Fruit fly (Drosophila melanogaster) whole organism, prepupa: ENCODE results near the gene Acp29AB.

ENCODE experiments used
- CG10631 ChIP-seq: fragments of 200-800 bp; sonication (Bioruptor generic); optimal IDR thresholded peaks from 2 replicates; lab custom pipeline; 2016; ENCODE audit warnings: missing biosample characterization, missing genetic modification characterization
- CG10669 ChIP-seq: fragments of 200-800 bp; sonication (Bioruptor generic); optimal IDR thresholded peaks from 3 replicates; lab custom pipeline; 2018; ENCODE audit warnings: missing biosample characterization, mild to moderate bottlenecking, missing genetic modification characterization, moderate library complexity
- CG11294 ChIP-seq: fragments of 200-800 bp; sonication (Bioruptor generic); IDR thresholded peaks from 2 replicates; pipeline ENCODE4 v1.3.6; 2022; ENCODE audit warnings: missing biosample characterization, missing genetic modification characterization
- CG11762 ChIP-seq: fragments of 200-800 bp; sonication (Bioruptor generic); optimal IDR thresholded peaks from 3 replicates; lab custom pipeline; 2016; ENCODE audit warnings: missing biosample characterization, missing genetic modification characterization; ENCODE audit not compliant: insufficient read depth
- CG15336 ChIP-seq: fragments of 200-800 bp; sonication (Bioruptor generic); IDR thresholded peaks from 2 replicates; pipeline ENCODE4 v1.3.6; 2022; ENCODE audit warnings: missing biosample characterization, missing genetic modification characterization
- CG3032 ChIP-seq: fragments of 200-800 bp; optimal IDR thresholded peaks from 2 replicates; lab custom pipeline; 2019; ENCODE audit warnings: missing biosample characterization, mild to moderate bottlenecking, missing genetic modification characterization, moderate library complexity
- CG34406 ChIP-seq: fragments of 200-800 bp; sonication (Bioruptor generic); optimal IDR thresholded peaks from 3 replicates; lab custom pipeline; 2016; ENCODE audit warnings: missing biosample characterization, missing genetic modification characterization
- CG3919 ChIP-seq: fragments of 200-800 bp; sonication (Bioruptor generic); optimal IDR thresholded peaks from 3 replicates; lab custom pipeline; 2016; ENCODE audit warnings: missing biosample characterization, missing genetic modification characterization
- CG6163 ChIP-seq: fragments of 200-800 bp; sonication (Bioruptor generic); IDR thresholded peaks from 3 replicates; pipeline ENCODE4 v1.3.6; 2022; ENCODE audit warnings: missing biosample characterization, missing genetic modification characterization
- CG6808 ChIP-seq: fragments of 200-800 bp; sonication (Bioruptor generic); optimal IDR thresholded peaks from 3 replicates; lab custom pipeline; 2017; ENCODE audit warnings: missing biosample characterization, missing genetic modification characterization, mild to moderate bottlenecking, moderate library complexity, missing genetic modification reagents
- CG6854 ChIP-seq: fragments of 200-800 bp; sonication (Bioruptor generic); optimal IDR thresholded peaks from 2 replicates; lab custom pipeline; 2017; ENCODE audit warnings: missing biosample characterization, mild to moderate bottlenecking, missing genetic modification characterization
- CG9139 ChIP-seq: fragments of 200-800 bp; sonication (Bioruptor generic); optimal IDR thresholded peaks from 3 replicates; lab custom pipeline; 2017; ENCODE audit warnings: missing biosample characterization, mild to moderate bottlenecking, missing genetic modification characterization
- Eip75B ChIP-seq: fragments of 200-800 bp; sonication (Bioruptor generic); optimal IDR thresholded peaks from 3 replicates; lab custom pipeline; 2016; ENCODE audit warnings: missing biosample characterization, missing genetic modification characterization
- Eip78C ChIP-seq: fragments of 200-800 bp; sonication (Bioruptor generic); peaks from one replicate; lab custom pipeline; 2016; ENCODE audit warnings: missing biosample characterization, missing genetic modification characterization
- Ets96B ChIP-seq: fragments of 200-800 bp; optimal IDR thresholded peaks from 2 replicates; lab custom pipeline; 2019; ENCODE audit warnings: missing biosample characterization, mild to moderate bottlenecking, missing genetic modification characterization, moderate library complexity
- Hr38 ChIP-seq: sonication (Bioruptor generic); optimal IDR thresholded peaks from 2 replicates; lab custom pipeline; 2016; ENCODE audit warnings: missing biosample characterization, missing genetic modification characterization
- Hr39 ChIP-seq: fragments of 200-800 bp; sonication (Bioruptor generic); optimal IDR thresholded peaks from 2 replicates; lab custom pipeline; 2016; ENCODE audit warnings: missing biosample characterization, missing genetic modification characterization
- Hr4 ChIP-seq: fragments of 200-800 bp; sonication (Bioruptor generic); optimal IDR thresholded peaks from 3 replicates; lab custom pipeline; 2016; ENCODE audit warnings: missing biosample characterization, missing genetic modification characterization
- Met ChIP-seq: fragments of 200-800 bp; sonication (Bioruptor generic); optimal IDR thresholded peaks from 3 replicates; lab custom pipeline; 2016; ENCODE audit warnings: missing biosample characterization, missing genetic modification characterization
- Sox102F ChIP-seq: fragments of 200-800 bp; sonication (Bioruptor generic); optimal IDR thresholded peaks from 2 replicates; lab custom pipeline; 2016; ENCODE audit warnings: missing biosample characterization, mild to moderate bottlenecking, missing genetic modification characterization
- Sox14 ChIP-seq: fragments of 200-800 bp; sonication (Bioruptor generic); optimal IDR thresholded peaks from 3 replicates; lab custom pipeline; 2016; ENCODE audit warnings: missing biosample characterization, missing genetic modification characterization
- Sox15 ChIP-seq: fragments of 200-800 bp; sonication (Bioruptor generic); optimal IDR thresholded peaks from 3 replicates; lab custom pipeline; 2016; ENCODE audit warnings: missing biosample characterization, missing genetic modification characterization
- achi ChIP-seq: fragments of 200-800 bp; sonication (Bioruptor generic); optimal IDR thresholded peaks from 3 replicates; lab custom pipeline; 2016; ENCODE audit warnings: missing biosample characterization, missing genetic modification characterization
- acj6 ChIP-seq: fragments of 200-800 bp; sonication (Bioruptor generic); optimal IDR thresholded peaks from 3 replicates; lab custom pipeline; 2016; ENCODE audit warnings: missing biosample characterization, missing genetic modification characterization
- dac ChIP-seq: fragments of 200-800 bp; sonication (Bioruptor generic); optimal IDR thresholded peaks from 2 replicates; lab custom pipeline; 2017; ENCODE audit warnings: missing biosample characterization, mild to moderate bottlenecking, missing genetic modification characterization
- dsx ChIP-seq: fragments of 200-800 bp; optimal IDR thresholded peaks from 3 replicates; lab custom pipeline; 2019; ENCODE audit warnings: missing biosample characterization, mild to moderate bottlenecking, missing genetic modification characterization, moderate library complexity; ENCODE audit not compliant: poor library complexity, severe bottlenecking
- esn ChIP-seq: fragments of 200-800 bp; sonication (Bioruptor generic); optimal IDR thresholded peaks from 2 replicates; lab custom pipeline; 2016; ENCODE audit warnings: missing biosample characterization, mild to moderate bottlenecking, missing genetic modification characterization, moderate library complexity
- fd59A ChIP-seq: fragments of 200-800 bp; sonication (Bioruptor generic); optimal IDR thresholded peaks from 2 replicates; lab custom pipeline; 2017; ENCODE audit warnings: missing biosample characterization, mild to moderate bottlenecking, missing genetic modification characterization, missing genetic modification reagents
- fkh ChIP-seq: fragments of 200-800 bp; sonication (Bioruptor generic); optimal IDR thresholded peaks from 3 replicates; lab custom pipeline; 2017; ENCODE audit warnings: missing biosample characterization, mild to moderate bottlenecking, missing genetic modification characterization, moderate library complexity
- net ChIP-seq: fragments of 200-800 bp; sonication (Bioruptor generic); optimal IDR thresholded peaks from 3 replicates; lab custom pipeline; 2016; ENCODE audit warnings: missing biosample characterization, missing genetic modification characterization
- pdm3 ChIP-seq: fragments of 200-800 bp; sonication (Bioruptor generic); optimal IDR thresholded peaks from 3 replicates; lab custom pipeline; 2016; ENCODE audit warnings: missing biosample characterization, missing genetic modification characterization
- spab ChIP-seq: fragments of 200-800 bp; sonication (Bioruptor generic); optimal IDR thresholded peaks from 2 replicates; lab custom pipeline; 2017; ENCODE audit warnings: missing biosample characterization, mild to moderate bottlenecking, missing genetic modification characterization, missing genetic modification reagents
- ss ChIP-seq, 2 experiments: fragments of 200-800 bp; sonication (Bioruptor generic); optimal IDR thresholded peaks; 2 replicates in 1 of 2; 3 replicates in 1 of 2; lab custom pipeline; 2017 to 2018; ENCODE audit warnings: mild to moderate bottlenecking in 2 of 2, missing biosample characterization in 2 of 2, missing genetic modification characterization in 2 of 2, moderate library complexity in 1 of 2
- svp ChIP-seq: fragments of 200-800 bp; sonication (Bioruptor generic); peaks from one replicate; lab custom pipeline; 2016; ENCODE audit warnings: missing biosample characterization, missing genetic modification characterization
- vri ChIP-seq: fragments of 200-800 bp; sonication (Bioruptor generic); optimal IDR thresholded peaks from 3 replicates; lab custom pipeline; 2016; ENCODE audit warnings: missing biosample characterization, mild to moderate bottlenecking, missing genetic modification characterization

Gene Acp29AB

DNA sequence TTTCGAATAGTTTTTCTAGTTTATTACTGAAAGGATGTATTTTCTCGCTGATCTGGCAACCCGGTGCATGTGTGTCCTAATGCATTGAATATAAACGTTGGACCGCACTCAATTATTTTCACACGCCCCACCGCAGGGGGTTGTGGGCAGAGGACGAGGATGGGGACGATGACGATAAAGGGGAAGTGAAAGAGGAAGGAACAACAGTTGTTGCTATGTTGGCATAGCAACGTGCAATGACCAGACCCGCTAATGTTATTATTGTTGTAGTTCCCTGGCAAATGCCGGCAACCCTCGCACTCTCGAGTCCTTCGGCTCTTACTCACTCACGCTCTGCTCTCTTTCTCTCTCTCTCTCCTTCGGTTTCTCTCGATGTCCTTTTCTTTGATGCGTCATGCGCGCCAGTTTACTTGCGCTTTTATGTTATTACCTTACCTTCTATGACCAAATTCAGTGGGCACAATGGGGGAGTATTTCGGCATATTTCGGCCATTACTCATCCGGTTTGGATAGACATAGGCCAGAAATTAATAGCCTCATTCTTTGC is 31.7 kb upstream of the Acp29AB start:
- no peak for TF ChIP-seq achi (GFP tag; lab: Kevin White, UChicago)
- TF ChIP-seq CG10669 (GFP tag; lab: Kevin White, UChicago) = no peak
- TF ChIP-seq ss (GFP tag; optimal IDR thresholded peaks at IDR 0.05; lab: Kevin White, UChicago) = no peak
- no peak for TF ChIP-seq Eip75B (GFP tag; lab: Kevin White, UChicago)
- no peak for TF ChIP-seq CG3032
- no peak for TF ChIP-seq Eip78C (GFP tag; lab: Kevin White, UChicago)
- TF ChIP-seq svp (GFP tag; lab: Kevin White, UChicago) = no peak
- TF ChIP-seq CG6808 (GFP tag; lab: Kevin White, UChicago) = no peak

DNA sequence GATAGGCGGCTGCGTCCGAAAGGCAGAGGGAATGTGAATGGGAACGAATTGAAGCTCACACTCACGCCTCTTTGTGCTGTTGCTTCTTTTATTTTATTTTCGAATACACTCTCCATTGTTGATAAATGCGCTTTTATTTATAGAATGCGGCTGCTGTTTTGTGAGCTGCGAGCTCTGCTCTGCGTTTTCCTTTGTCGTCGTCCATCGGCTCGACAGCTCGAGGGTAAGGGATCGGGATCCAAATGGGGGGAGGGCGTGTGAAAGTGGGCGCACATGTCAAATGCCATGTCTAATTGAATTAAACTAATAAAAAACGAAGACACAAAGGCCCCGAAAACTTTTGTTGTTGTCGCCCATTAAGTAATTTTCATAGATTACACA is 31.1 kb upstream of the Acp29AB start:
- TF ChIP-seq CG6163 (GFP tag; lab: Robert Waterston, UW) (peak; percentile 37; the same call in 1 of the 3 replicates), Sox14 (GFP tag; lab: Kevin White, UChicago) (peak; percentile 80), Sox15 (GFP tag; lab: Kevin White, UChicago) (no peak), fkh (GFP tag; lab: Kevin White, UChicago) (no peak), svp (GFP tag; lab: Kevin White, UChicago) (peak; percentile 81), ss (GFP tag; optimal IDR thresholded peaks at IDR 0.05; lab: Kevin White, UChicago) (peak in 1 of 2 experiments; percentile 40), vri (GFP tag; lab: Kevin White, UChicago) (peak; percentile 6), CG11762 (GFP tag; lab: Kevin White, UChicago) (no peak)

DNA sequence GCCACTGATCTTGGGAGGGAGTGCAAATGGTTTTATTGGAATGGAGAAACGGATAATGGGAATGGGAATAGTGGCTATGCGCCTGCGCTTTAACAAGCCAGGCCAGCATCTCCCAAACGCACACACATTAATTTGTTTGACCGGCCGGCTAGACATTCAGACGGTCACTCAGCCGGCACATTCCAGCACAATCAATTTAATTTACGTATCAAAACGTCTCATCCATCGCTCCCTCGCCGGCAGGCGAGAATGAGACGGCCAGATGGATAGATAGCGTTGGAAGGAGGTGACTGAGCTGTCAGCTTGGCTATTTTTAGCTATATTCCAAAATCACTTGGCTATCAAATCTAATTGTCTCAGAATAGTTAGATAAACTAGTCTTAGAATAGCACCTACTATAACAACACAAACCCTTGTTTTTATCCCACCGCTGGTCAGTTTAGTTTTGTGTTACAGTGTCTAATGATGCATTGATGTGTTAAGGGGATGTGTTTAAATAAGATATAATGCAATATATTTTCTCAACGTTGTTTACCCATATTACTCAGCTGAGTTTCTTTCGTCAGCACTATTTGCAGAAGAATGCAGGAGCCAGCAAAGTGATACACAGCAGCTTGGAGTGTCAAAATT is 30.6 kb upstream of the Acp29AB start:
- TF ChIP-seq CG3919 (GFP tag; lab: Kevin White, UChicago) (peak; percentile 7), CG6808 (GFP tag; lab: Kevin White, UChicago) (peak; percentile 58), Met (GFP tag; lab: Kevin White, UChicago) (peak; percentile 40), ss (GFP tag; optimal IDR thresholded peaks at IDR 0.05; lab: Kevin White, UChicago) (peak in 1 of 2 experiments; percentile 33), Eip78C (GFP tag; lab: Kevin White, UChicago) (peak; percentile 54), esn (peak; percentile 35), Sox102F (GFP tag; lab: Kevin White, UChicago) (peak; percentile 57), CG34406 (no peak), CG10631 (GFP tag; lab: Kevin White, UChicago) (peak; percentile 24), Hr38 (GFP tag; lab: Kevin White, UChicago) (no peak), fkh (GFP tag; lab: Kevin White, UChicago) (peak; percentile 23), dac (GFP tag; lab: Kevin White, UChicago) (no peak), CG10669 (GFP tag; lab: Kevin White, UChicago) (peak; percentile 36), CG6854 (GFP tag; lab: Kevin White, UChicago) (no peak), acj6 (GFP tag; lab: Kevin White, UChicago) (peak; percentile 6), Ets96B (tag; lab: Kevin White, UChicago) (peak; percentile 20), Hr4 (GFP tag; lab: Kevin White, UChicago) (peak; percentile 3), svp (GFP tag; lab: Kevin White, UChicago) (peak; percentile 53), achi (GFP tag; lab: Kevin White, UChicago) (no peak)

DNA sequence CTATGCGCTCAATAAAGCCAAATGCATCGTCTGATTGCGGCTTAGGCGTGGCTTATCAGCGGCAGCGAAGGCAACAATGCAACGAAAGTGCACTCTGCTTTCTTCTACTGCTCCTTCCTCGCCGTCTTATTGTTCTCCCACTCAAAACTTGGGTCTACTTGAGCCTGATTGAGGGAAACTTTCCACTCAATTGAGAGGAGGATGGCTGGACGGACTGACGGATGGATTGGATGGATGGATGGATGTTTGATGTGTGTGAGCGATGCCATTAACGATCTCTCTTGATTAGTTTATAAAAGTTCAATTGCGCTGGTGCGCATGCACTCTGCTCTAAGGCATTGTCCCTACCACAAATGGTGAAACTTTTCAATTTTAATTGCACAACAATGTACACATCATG is 30.0 kb upstream of the Acp29AB start:
- TF ChIP-seq CG6808 (GFP tag; lab: Kevin White, UChicago) (no peak), net (GFP tag; lab: Kevin White, UChicago) (no peak), svp (GFP tag; lab: Kevin White, UChicago) (no peak), Eip78C (GFP tag; lab: Kevin White, UChicago) (peak; percentile 49), CG15336 (GFP tag; lab: Robert Waterston, UW) (no peak), CG11294 (GFP tag; lab: Robert Waterston, UW) (no peak), fd59A (GFP tag; lab: Kevin White, UChicago) (no peak), Hr39 (GFP tag; lab: Kevin White, UChicago) (no peak), CG9139 (GFP tag; lab: Kevin White, UChicago) (no peak), spab (GFP tag; lab: Kevin White, UChicago) (no peak), dsx (GFP tag; lab: Kevin White, UChicago) (peak; percentile 46), CG10631 (GFP tag; lab: Kevin White, UChicago) (no peak), pdm3 (no peak)
